Fruit fly (Drosophila melanogaster): ENCODE data around the gene Scsalpha2.

Gene Scsalpha2

DNA sequence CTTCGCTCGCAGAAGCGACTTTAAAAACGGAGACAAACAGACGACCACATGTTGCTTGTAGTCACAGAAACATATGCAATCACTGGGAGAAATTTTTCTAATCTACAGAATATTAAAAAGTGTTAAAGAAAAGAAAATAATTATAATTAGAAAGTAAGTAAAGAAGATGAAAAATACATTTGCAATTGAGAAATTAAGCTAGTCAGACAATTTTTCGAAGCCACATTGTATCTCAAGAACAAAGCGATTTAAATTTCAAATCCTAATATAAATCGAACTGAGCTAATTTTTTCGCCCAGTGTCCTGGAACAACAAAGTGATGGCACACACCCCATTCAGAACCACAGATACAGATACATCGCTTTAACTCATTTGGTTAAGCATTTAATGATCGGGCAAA lies 2.4 kb upstream of the Scsalpha2 start (continued):
- TF ChIP-seq CG34224 (GFP tag; IDR thresholded peaks at IDR 0.05; ENCODE audit: partially characterized antibody) (no peak), kah (GFP tag; optimal IDR thresholded peaks at IDR 0.05) (peak; percentile 80), CG1647 (GFP tag; optimal IDR thresholded peaks at IDR 0.05) (peak; percentile 7), ato (GFP tag; IDR thresholded peaks at IDR 0.05; ENCODE audit: partially characterized antibody) (no peak), Xbp1 (GFP tag; optimal IDR thresholded peaks at IDR 0.05) (peak; percentile 51), so (GFP tag; IDR thresholded peaks at IDR 0.05) (no peak), stc (GFP tag; IDR thresholded peaks at IDR 0.05) (peak; percentile 40; the same call in 1 of the 2 replicates), dpn (GFP tag; optimal IDR thresholded peaks at IDR 0.05) (peak; percentile 28 to 62), HHEX (GFP tag; optimal IDR thresholded peaks at IDR 0.05) (peak; percentile 42), CG18262 (tag; optimal IDR thresholded peaks at IDR 0.05) (peak; percentile 93), scrt (GFP tag; optimal IDR thresholded peaks at IDR 0.05) (peak; percentile 54), CG15011 (GFP tag; optimal IDR thresholded peaks at IDR 0.05) (no peak), pnt (GFP tag; optimal IDR thresholded peaks at IDR 0.05) (peak; percentile 37), CG9817 (tag; optimal IDR thresholded peaks at IDR 0.05) (no peak), sisA (GFP tag; IDR thresholded peaks at IDR 0.05) (peak; percentile 64), Dad (GFP tag; optimal IDR thresholded peaks at IDR 0.05) (no peak), dimm (GFP tag; IDR thresholded peaks at IDR 0.05) (no peak), CG7357 (GFP tag; IDR thresholded peaks at IDR 0.05) (peak; percentile 41; the same call in 1 of the 3 replicates), CG17568 (GFP tag; optimal IDR thresholded peaks at IDR 0.05) (peak; percentile 16), Ssrp (tag; optimal IDR thresholded peaks at IDR 0.05) (peak; percentile 75), lbe (GFP tag; optimal IDR thresholded peaks at IDR 0.05) (no peak), aop (GFP tag; IDR thresholded peaks at IDR 0.05) (no peak), CG4820 (GFP tag; optimal IDR thresholded peaks at IDR 0.05) (peak; percentile 66), bab2 (GFP tag; optimal IDR thresholded peaks at IDR 0.05) (peak; percentile 1), CG14667 (GFP tag; IDR thresholded peaks at IDR 0.05) (peak; percentile 40; the same call in 1 of the 2 replicates), CG2875 (GFP tag; optimal IDR thresholded peaks at IDR 0.05) (peak; percentile 72), knrl (GFP tag; IDR thresholded peaks at IDR 0.05; ENCODE audit: partially characterized antibody) (no peak), tin (GFP tag; optimal IDR thresholded peaks at IDR 0.05) (peak; percentile 64), CG4360 (GFP tag; IDR thresholded peaks at IDR 0.05) (peak; percentile 60; the same call in 1 of the 2 replicates), Spps (tag; optimal IDR thresholded peaks at IDR 0.05) (peak; percentile 85), CG10366 (GFP tag; IDR thresholded peaks at IDR 0.05) (0 out of 2 replicates have a peak, but pooled peaks have one; percentile 30), Elba2 (GFP tag; optimal IDR thresholded peaks at IDR 0.05) (no peak), TFAM (GFP tag; optimal IDR thresholded peaks at IDR 0.05) (peak; percentile 18), al (GFP tag; IDR thresholded peaks at IDR 0.05) (no peak), CG6813 (GFP tag; optimal IDR thresholded peaks at IDR 0.05) (peak; percentile 52), CG10979 (tag; optimal IDR thresholded peaks at IDR 0.05) (peak; percentile 91), croc (GFP tag; conservative IDR thresholded peaks at IDR 0.05) (peak; percentile 83), CG34422 (GFP tag; IDR thresholded peaks at IDR 0.05) (0 out of 3 replicates have a peak, but pooled peaks have one; percentile 52), CG15269 (tag; optimal IDR thresholded peaks at IDR 0.05) (peak; percentile 49), CG5180 (GFP tag; optimal IDR thresholded peaks at IDR 0.05) (peak; percentile 21), Dll (GFP tag; IDR thresholded peaks at IDR 0.05; ENCODE audit: partially characterized antibody) (no peak), nerfin-2 (GFP tag; IDR thresholded peaks at IDR 0.05; ENCODE audit: partially characterized antibody) (no peak), CG6254 (GFP tag; optimal IDR thresholded peaks at IDR 0.05) (peak; percentile 86), chn (GFP tag; optimal IDR thresholded peaks at IDR 0.05) (peak; percentile 57), CG9609 (GFP tag; optimal IDR thresholded peaks at IDR 0.05) (peak; percentile 7), CG7271 (tag; optimal IDR thresholded peaks at IDR 0.05) (peak; percentile 11), ewg (GFP tag; optimal IDR thresholded peaks at IDR 0.05) (peak; percentile 47), CG13894 (tag; optimal IDR thresholded peaks at IDR 0.05) (no peak), CG13296 (GFP tag; optimal IDR thresholded peaks at IDR 0.05) (no peak), twi (tag; optimal IDR thresholded peaks at IDR 0.05) (peak; percentile 92)

Data from whole organism, embryonic.